Worm (Caenorhabditis elegans) whole organism, L4 larva: ENCODE results near the gene F13E9.9.

ENCODE experiments used
- F10B5.3 ChIP-seq: sonication (generic microtip); optimal IDR thresholded peaks from 2 replicates; lab custom pipeline; 2016; ENCODE audit warnings: mild to moderate bottlenecking, missing genetic modification characterization, missing compliant biosample characterization
- F26F4.8 ChIP-seq: fragments of 200-800 bp; sonication (Bioruptor generic); conservative IDR thresholded peaks from 2 replicates; pipeline ENCODE4 v1.3.6; 2022; ENCODE audit warnings: missing genetic modification characterization, missing compliant biosample characterization
- F44E2.7 ChIP-seq: fragments of 200-800 bp; sonication (Bioruptor generic); IDR thresholded peaks from 2 replicates; pipeline ENCODE4 v2.1.2; 2022; ENCODE audit warnings: missing genetic modification characterization, missing compliant biosample characterization
- R02D3.7 ChIP-seq: fragments of 150-350 bp; sonication (generic microtip); optimal IDR thresholded peaks from 3 replicates; lab custom pipeline; 2014; ENCODE audit warnings: missing biosample characterization, missing genetic modification characterization
- T20F7.1 ChIP-seq: fragments of 200-800 bp; sonication (Bioruptor generic); optimal IDR thresholded peaks from 2 replicates; lab custom pipeline; 2018; ENCODE audit warnings: mild to moderate bottlenecking, missing genetic modification characterization, missing compliant biosample characterization
- T26A8.4 ChIP-seq: fragments of 200-800 bp; sonication (Bioruptor generic); IDR thresholded peaks from 2 replicates; pipeline ENCODE4 v1.3.6; 2022; ENCODE audit warnings: missing genetic modification characterization, missing compliant biosample characterization
- Y105C5A.15 ChIP-seq: fragments of 200-800 bp; sonication (Bioruptor generic); IDR thresholded peaks from 2 replicates; pipeline ENCODE4 v1.3.6; 2022; ENCODE audit warnings: missing genetic modification characterization, missing compliant biosample characterization
- Y5F2A.4 ChIP-seq: fragments of 200-800 bp; sonication (Bioruptor generic); optimal IDR thresholded peaks from 2 replicates; lab custom pipeline; 2018; ENCODE audit warnings: mild to moderate bottlenecking, missing genetic modification characterization, missing compliant biosample characterization
- ZK337.2 ChIP-seq: fragments of 200-800 bp; sonication (Bioruptor generic); IDR thresholded peaks from 2 replicates; pipeline ENCODE4 v1.3.6; 2022; ENCODE audit warnings: missing genetic modification reagents, missing genetic modification characterization, missing compliant biosample characterization
- aha-1 ChIP-seq: fragments of 150-350 bp; peaks from one replicate; lab custom pipeline; 2014; ENCODE audit warnings: missing biosample characterization, missing genetic modification characterization
- ceh-44 ChIP-seq: fragments of 200-800 bp; sonication (Bioruptor generic); IDR thresholded peaks from 2 replicates; pipeline ENCODE4 v1.3.6; 2022; ENCODE audit warnings: missing genetic modification reagents, missing genetic modification characterization, missing compliant biosample characterization
- ceh-62 ChIP-seq: sonication (generic microtip); optimal IDR thresholded peaks from 2 replicates; lab custom pipeline; 2017; ENCODE audit warnings: missing biosample characterization, missing genetic modification characterization
- ceh-82 ChIP-seq: sonication (generic microtip); optimal IDR thresholded peaks from 2 replicates; lab custom pipeline; 2017; ENCODE audit warnings: missing biosample characterization, missing genetic modification characterization
- ces-1 ChIP-seq: fragments of 150-350 bp; sonication (generic microtip); optimal IDR thresholded peaks from 4 replicates; lab custom pipeline; 2014; ENCODE audit warnings: missing biosample characterization, missing genetic modification reagents, missing genetic modification characterization
- ctbp-1 ChIP-seq: fragments of 200-800 bp; sonication (Bioruptor generic); IDR thresholded peaks from 2 replicates; pipeline ENCODE4 v1.3.6; 2022; ENCODE audit warnings: missing genetic modification reagents, missing genetic modification characterization, missing compliant biosample characterization
- daf-12 ChIP-seq: fragments of 150-350 bp; optimal IDR thresholded peaks from 2 replicates; lab custom pipeline; 2014; ENCODE audit warnings: missing biosample characterization, missing genetic modification reagents, missing genetic modification characterization
- daf-19 ChIP-seq: fragments of 200-800 bp; sonication (Bioruptor generic); conservative IDR thresholded peaks from 2 replicates; pipeline ENCODE4 v1.3.6; 2022; ENCODE audit warnings: missing genetic modification characterization, missing compliant biosample characterization
- dmd-6 ChIP-seq: fragments of 200-800 bp; sonication (Bioruptor generic); IDR thresholded peaks from 2 replicates; pipeline ENCODE4 v1.3.6; 2022; ENCODE audit warnings: missing genetic modification reagents, missing genetic modification characterization, missing compliant biosample characterization
- dmd-8 ChIP-seq: fragments of 200-800 bp; sonication (Bioruptor generic); IDR thresholded peaks from 2 replicates; pipeline ENCODE4 v1.3.6; 2022; ENCODE audit warnings: missing genetic modification characterization, missing compliant biosample characterization
- dmd-9 ChIP-seq: fragments of 200-800 bp; sonication (Bioruptor generic); IDR thresholded peaks from 2 replicates; pipeline ENCODE4 v1.3.6; 2022; ENCODE audit warnings: missing genetic modification reagents, missing genetic modification characterization, missing compliant biosample characterization
- duxl-1 ChIP-seq: sonication (generic microtip); optimal IDR thresholded peaks from 2 replicates; lab custom pipeline; 2016; ENCODE audit warnings: mild to moderate bottlenecking, missing genetic modification characterization, moderate library complexity, missing compliant biosample characterization; ENCODE audit not compliant: poor library complexity
- fkh-10 ChIP-seq: fragments of 150-350 bp; optimal IDR thresholded peaks from 2 replicates; lab custom pipeline; 2014; ENCODE audit warnings: missing biosample characterization, missing genetic modification reagents, missing genetic modification characterization
- fos-1 ChIP-seq: fragments of 150-350 bp; optimal IDR thresholded peaks from 2 replicates; lab custom pipeline; 2014; ENCODE audit warnings: missing biosample characterization, missing genetic modification characterization
- hlh-30 ChIP-seq: sonication (generic microtip); optimal IDR thresholded peaks from 2 replicates; lab custom pipeline; 2017; ENCODE audit warnings: antibody characterized with exemption, mild to moderate bottlenecking, missing genetic modification characterization, missing compliant biosample characterization; ENCODE audit not compliant: insufficient read depth
- hmg-1.1 ChIP-seq: fragments of 200-800 bp; sonication (Bioruptor generic); IDR thresholded peaks from 2 replicates; pipeline ENCODE4 v1.3.6; 2022; ENCODE audit warnings: missing genetic modification reagents, missing genetic modification characterization, missing compliant biosample characterization
- lin-1 ChIP-seq: fragments of 200-800 bp; sonication (Bioruptor generic); IDR thresholded peaks from 2 replicates; pipeline ENCODE4 v1.3.6; 2022; ENCODE audit warnings: missing genetic modification reagents, missing genetic modification characterization, missing compliant biosample characterization
- lin-15B ChIP-seq: fragments of 150-350 bp; sonication (generic microtip); optimal IDR thresholded peaks from 3 replicates; lab custom pipeline; 2014; ENCODE audit warnings: missing biosample characterization, missing genetic modification characterization
- madf-5 ChIP-seq, 2 experiments: fragments of 200-800 bp; sonication (Bioruptor generic); IDR thresholded peaks; 2 replicates each; pipeline ENCODE4 v1.3.6; 2022; ENCODE audit warnings: missing compliant biosample characterization in 2 of 2, missing genetic modification characterization in 2 of 2
- madf-9 ChIP-seq: fragments of 200-800 bp; sonication (Bioruptor generic); conservative IDR thresholded peaks from 2 replicates; pipeline ENCODE4 v1.3.6; 2022; ENCODE audit warnings: missing genetic modification reagents, missing genetic modification characterization, missing compliant biosample characterization
- mdt-29 ChIP-seq: fragments of 200-800 bp; sonication (Bioruptor generic); IDR thresholded peaks from 2 replicates; pipeline ENCODE4 v1.3.6; 2022; ENCODE audit warnings: missing genetic modification reagents, missing genetic modification characterization, missing compliant biosample characterization
- mxl-3 ChIP-seq: fragments of 200-800 bp; sonication (Bioruptor generic); optimal IDR thresholded peaks from 2 replicates; lab custom pipeline; 2018; ENCODE audit warnings: mild to moderate bottlenecking, missing genetic modification characterization, missing compliant biosample characterization
- nhr-25 ChIP-seq: sonication (generic microtip); optimal IDR thresholded peaks from 2 replicates; lab custom pipeline; 2017; ENCODE audit warnings: missing genetic modification characterization, mild to moderate bottlenecking, missing compliant biosample characterization, antibody characterized with exemption, moderate library complexity, borderline replicate concordance; ENCODE audit not compliant: insufficient read depth
- nhr-41 ChIP-seq: fragments of 200-800 bp; sonication (Bioruptor generic); IDR thresholded peaks from 2 replicates; pipeline ENCODE4 v1.3.6; 2022; ENCODE audit warnings: missing genetic modification reagents, missing genetic modification characterization, missing compliant biosample characterization
- nhr-42 ChIP-seq: fragments of 200-800 bp; sonication (Bioruptor generic); IDR thresholded peaks from 2 replicates; pipeline ENCODE4 v1.3.6; 2022; ENCODE audit warnings: missing genetic modification characterization, missing compliant biosample characterization
- nhr-48 ChIP-seq: sonication (generic microtip); optimal IDR thresholded peaks from 2 replicates; lab custom pipeline; 2016; ENCODE audit warnings: mild to moderate bottlenecking, missing genetic modification characterization, missing compliant biosample characterization
- nhr-76 ChIP-seq: fragments of 150-350 bp; optimal IDR thresholded peaks from 2 replicates; lab custom pipeline; 2014; ENCODE audit warnings: missing biosample characterization, missing genetic modification characterization
- nhr-77 ChIP-seq: fragments of 150-350 bp; optimal IDR thresholded peaks from 2 replicates; lab custom pipeline; 2014; ENCODE audit warnings: missing biosample characterization, missing genetic modification characterization
- pha-4 ChIP-seq, 2 experiments: fragments of 150-350 bp in 1 of 2; fragments of 200-800 bp in 1 of 2; sonication (Bioruptor generic) in 1 of 2; IDR thresholded peaks in 1 of 2; optimal IDR thresholded peaks in 1 of 2; 2 replicates each; pipeline versions ENCODE4 v1.3.6 to Lab custom; 2014 to 2022; ENCODE audit warnings: missing genetic modification characterization in 2 of 2, missing genetic modification reagents in 2 of 2, missing biosample characterization in 1 of 2, missing compliant biosample characterization in 1 of 2
- php-3 ChIP-seq: fragments of 200-800 bp; sonication (Bioruptor generic); IDR thresholded peaks from 2 replicates; pipeline ENCODE4 v1.3.6; 2022; ENCODE audit warnings: missing genetic modification reagents, missing genetic modification characterization, missing compliant biosample characterization
- pqm-1 ChIP-seq: sonication (generic microtip); optimal IDR thresholded peaks from 2 replicates; lab custom pipeline; 2017; ENCODE audit warnings: missing biosample characterization, missing genetic modification characterization
- set-16 ChIP-seq: fragments of 200-800 bp; sonication (Bioruptor generic); IDR thresholded peaks from 2 replicates; pipeline ENCODE4 v1.3.6; 2022; ENCODE audit warnings: missing genetic modification reagents, missing genetic modification characterization, missing compliant biosample characterization
- skn-1 ChIP-seq: fragments of 150-350 bp; optimal IDR thresholded peaks from 2 replicates; lab custom pipeline; 2014; ENCODE audit warnings: missing biosample characterization, missing genetic modification characterization
- spr-1 ChIP-seq: sonication (generic microtip); optimal IDR thresholded peaks from 2 replicates; lab custom pipeline; 2016; ENCODE audit warnings: mild to moderate bottlenecking, missing genetic modification characterization, missing compliant biosample characterization
- tra-1 ChIP-seq: fragments of 200-800 bp; sonication (Bioruptor generic); IDR thresholded peaks from 2 replicates; pipeline ENCODE4 v1.3.6; 2022; ENCODE audit warnings: missing genetic modification reagents, missing genetic modification characterization, missing compliant biosample characterization
- unc-62 ChIP-seq, 3 experiments: fragments of 150-350 bp in 1 of 3; sonication (generic microtip); optimal IDR thresholded peaks in 2 of 3; peaks in 1 of 3; 1 replicate in 1 of 3; 2 replicates in 2 of 3; lab custom pipeline; 2014 to 2017; ENCODE audit warnings: missing biosample characterization in 3 of 3, missing genetic modification characterization in 3 of 3, missing genetic modification reagents in 3 of 3, missing genotype in 1 of 3
- zag-1 ChIP-seq: fragments of 150-350 bp; optimal IDR thresholded peaks from 2 replicates; lab custom pipeline; 2014; ENCODE audit warnings: missing biosample characterization, missing genetic modification characterization
- zfp-2 ChIP-seq: sonication (generic microtip); optimal IDR thresholded peaks from 2 replicates; lab custom pipeline; 2016; ENCODE audit warnings: mild to moderate bottlenecking, missing genetic modification characterization, missing compliant biosample characterization
- zfp-3 ChIP-seq: fragments of 200-800 bp; sonication (Bioruptor generic); conservative IDR thresholded peaks from 2 replicates; pipeline ENCODE4 v1.3.6; 2022; ENCODE audit warnings: missing genetic modification reagents, missing genetic modification characterization, missing compliant biosample characterization
- zip-11 ChIP-seq: fragments of 200-800 bp; sonication (Bioruptor generic); IDR thresholded peaks from 2 replicates; pipeline ENCODE4 v1.3.6; 2022; ENCODE audit warnings: missing genetic modification characterization, missing compliant biosample characterization
- zip-2 ChIP-seq: fragments of 150-350 bp; optimal IDR thresholded peaks from 2 replicates; lab custom pipeline; 2014; ENCODE audit warnings: missing biosample characterization, missing genetic modification characterization

Gene F13E9.9

DNA sequence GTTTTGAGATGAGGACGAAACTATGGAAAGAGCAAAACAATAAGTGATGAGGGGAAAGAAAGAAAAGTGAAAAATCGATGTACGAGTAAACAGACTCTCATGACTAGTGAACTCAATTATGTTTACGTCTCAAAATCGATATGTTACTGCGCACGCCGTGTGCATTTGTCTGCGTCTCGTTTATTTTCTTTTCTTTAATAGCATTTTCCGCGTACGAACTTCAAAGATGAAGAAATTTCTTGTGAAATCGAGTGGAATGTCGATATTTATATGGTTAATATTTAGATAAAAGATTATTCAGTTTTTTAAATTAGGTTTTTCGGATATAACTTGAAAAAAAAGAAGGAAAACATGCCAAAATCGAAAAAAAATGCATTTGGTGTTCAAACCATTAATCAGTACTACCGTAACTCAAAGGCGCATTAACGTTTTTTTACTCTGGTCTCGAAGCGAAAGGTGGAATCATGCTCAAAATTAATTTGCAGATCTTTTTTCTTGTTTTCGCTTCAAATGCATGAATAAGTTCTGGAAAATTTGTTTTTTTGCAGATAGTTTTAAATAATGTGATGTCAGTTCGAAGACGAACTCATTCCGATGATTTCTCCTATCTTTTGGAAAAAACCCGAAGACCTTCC is 38.0 kb upstream of the F13E9.9 start, which contains the start of gene fic-1 (continued):
- no peak for TF ChIP-seq mdt-29 (GFP tag; lab: Robert Waterston, UW)
- TF ChIP-seq madf-5 (GFP tag; IDR thresholded peaks at IDR 0.05; lab: Robert Waterston, UW) = no peak
- TF ChIP-seq nhr-42 (GFP tag; lab: Robert Waterston, UW) = no peak
- TF ChIP-seq fos-1 (tag; lab: Kevin White, UChicago) = no peak
- TF ChIP-seq lin-1 (GFP tag; lab: Robert Waterston, UW) = no peak
- peak; percentile 92 for TF ChIP-seq ces-1 (GFP tag; lab: Kevin White, UChicago)
- no peak for TF ChIP-seq dmd-9 (GFP tag; lab: Robert Waterston, UW)
- TF ChIP-seq hlh-30 = peak; percentile 93
- TF ChIP-seq ceh-62 (tag; lab: Kevin White, UChicago) = no peak
- no peak for TF ChIP-seq T26A8.4 (GFP tag; lab: Robert Waterston, UW)
- no peak for TF ChIP-seq lin-15B (tag; lab: Kevin White, UChicago)
- TF ChIP-seq daf-12 (tag; lab: Kevin White, UChicago) = no peak
- TF ChIP-seq nhr-77 (tag; lab: Kevin White, UChicago) = no peak
- no peak for TF ChIP-seq duxl-1 (tag; lab: Kevin White, UChicago)
- no peak for TF ChIP-seq aha-1 (tag; lab: Kevin White, UChicago)
- no peak for TF ChIP-seq nhr-48
- TF ChIP-seq zag-1 = no peak
- peak in 1 of 2 experiments; percentile 67 for TF ChIP-seq unc-62 (GFP tag; optimal IDR thresholded peaks at IDR 0.05 in 1 of 2; lab: Kevin White, UChicago)
- no peak for TF ChIP-seq unc-62 (tag; optimal IDR thresholded peaks at IDR 0.05; lab: Kevin White, UChicago)
- TF ChIP-seq F10B5.3 (tag; lab: Kevin White, UChicago) = no peak
- no peak for TF ChIP-seq pha-4 (GFP tag; IDR thresholded peaks at IDR 0.05; lab: Robert Waterston, UW)
- TF ChIP-seq pha-4 (tag; optimal IDR thresholded peaks at IDR 0.05; lab: Kevin White, UChicago) = peak; percentile 88
- peak; percentile 58 for TF ChIP-seq dmd-6 (GFP tag; lab: Robert Waterston, UW)
- TF ChIP-seq ceh-82 (tag; lab: Kevin White, UChicago) = no peak
- TF ChIP-seq ctbp-1 = peak; percentile 54; the same call in 1 of the 2 replicates
- no peak for TF ChIP-seq nhr-25 (tag; lab: Kevin White, UChicago)
- TF ChIP-seq zip-11 = no peak
- TF ChIP-seq F26F4.8 (GFP tag; lab: Robert Waterston, UW) = no peak
- TF ChIP-seq ceh-44 (GFP tag; lab: Robert Waterston, UW) = no peak
- TF ChIP-seq fkh-10 (GFP tag; lab: Kevin White, UChicago) = peak; percentile 95
- peak; percentile 56 for TF ChIP-seq T20F7.1 (GFP tag; lab: Kevin White, UChicago)
- TF ChIP-seq skn-1 (tag; lab: Kevin White, UChicago) = no peak
- 0 out of 2 replicates have a peak, but pooled peaks have one; percentile 39 for TF ChIP-seq hmg-1.1 (GFP tag; lab: Robert Waterston, UW)
- no peak for TF ChIP-seq daf-19 (GFP tag; lab: Robert Waterston, UW)
- TF ChIP-seq php-3 (GFP tag; lab: Robert Waterston, UW) = no peak
- no peak for TF ChIP-seq nhr-76 (tag; lab: Kevin White, UChicago)
- no peak for TF ChIP-seq spr-1 (tag; lab: Kevin White, UChicago)
- no peak for TF ChIP-seq set-16
- TF ChIP-seq madf-9 (GFP tag; lab: Robert Waterston, UW) = no peak
- TF ChIP-seq zfp-2 (tag; lab: Kevin White, UChicago) = no peak
- TF ChIP-seq tra-1 (GFP tag; lab: Robert Waterston, UW) = no peak
- TF ChIP-seq zfp-3 (GFP tag; lab: Robert Waterston, UW) = no peak
- TF ChIP-seq dmd-8 (GFP tag; lab: Robert Waterston, UW) = no peak
- TF ChIP-seq pqm-1 = no peak
- no peak for TF ChIP-seq R02D3.7 (tag; lab: Kevin White, UChicago)
- TF ChIP-seq ZK337.2 (GFP tag; lab: Robert Waterston, UW) = no peak
- TF ChIP-seq Y5F2A.4 (GFP tag; lab: Kevin White, UChicago) = no peak
- no peak for TF ChIP-seq zip-2
- no peak for TF ChIP-seq nhr-41 (GFP tag; lab: Robert Waterston, UW)
- TF ChIP-seq Y105C5A.15 (GFP tag; lab: Robert Waterston, UW) = no peak
- TF ChIP-seq F44E2.7 = no peak
- no peak for TF ChIP-seq mxl-3
